Worm (Caenorhabditis elegans): ENCODE results near the gene apc-2.

apc-2 gene

ce11 chrIII:8100960-8101359, 20.5 kb downstream of the apc-2 start, which contains the start of gene plk-1:
Gene plk-1, plus strand, starts transcription at chrIII:8101348.
- TF ChIP-seq F10E7.11 (tag; optimal IDR thresholded peaks at IDR 0.05) = no peak
- TF ChIP-seq ztf-6 (GFP tag; IDR thresholded peaks at IDR 0.05) = no peak
- no peak for TF ChIP-seq hmg-20 (GFP tag; IDR thresholded peaks at IDR 0.05)
- no peak for TF ChIP-seq mel-28 (tag; optimal IDR thresholded peaks at IDR 0.05; ENCODE audit: borderline replicate concordance)
- peak; percentile 93 for TF ChIP-seq madf-8 (GFP tag; conservative IDR thresholded peaks at IDR 0.05)
- TF ChIP-seq attf-6 (GFP tag; IDR thresholded peaks at IDR 0.05) = no peak
- no peak for TF ChIP-seq repo-1 (tag; optimal IDR thresholded peaks at IDR 0.05)
- peak; percentile 80 for TF ChIP-seq lsl-1 (GFP tag; optimal IDR thresholded peaks at IDR 0.05)
- TF ChIP-seq Y79H2A.3 (GFP tag; conservative IDR thresholded peaks at IDR 0.05) = no peak
- TF ChIP-seq pbrm-1 (GFP tag; IDR thresholded peaks at IDR 0.05) = peak; percentile 65
- peak; percentile 94 for TF ChIP-seq ceh-91 (GFP tag; IDR thresholded peaks at IDR 0.05)
- TF ChIP-seq Y95B8A.8 (GFP tag; IDR thresholded peaks at IDR 0.05) = peak; percentile 55; the same call in 1 of the 2 replicates
- TF ChIP-seq lin-40 (tag; optimal IDR thresholded peaks at IDR 0.05) = no peak
- TF ChIP-seq gei-17 (GFP tag; optimal IDR thresholded peaks at IDR 0.05) = no peak
- peak; percentile 94 for TF ChIP-seq dpl-1 (GFP tag; optimal IDR thresholded peaks at IDR 0.05)
- peak; percentile 87 for TF ChIP-seq snpc-3.4 (tag; optimal IDR thresholded peaks at IDR 0.05)
- TF ChIP-seq attf-3 (GFP tag; conservative IDR thresholded peaks at IDR 0.05) = peak; percentile 54
- peak; percentile 29 for TF ChIP-seq snpc-4 (GFP tag; optimal IDR thresholded peaks at IDR 0.05)
- peak in 2 of 4 experiments; percentile 34 to 40 for TF ChIP-seq snpc-4 (tag; optimal IDR thresholded peaks at IDR 0.05)
- peak; percentile 86 for TF ChIP-seq lin-54 (GFP tag; optimal IDR thresholded peaks at IDR 0.05)
- TF ChIP-seq C17E4.6 (GFP tag; IDR thresholded peaks at IDR 0.05) = peak; percentile 69; the same call in 1 of the 2 replicates
- TF ChIP-seq mcd-1 (GFP tag; IDR thresholded peaks at IDR 0.05) = peak; percentile 54
- peak; percentile 88 for TF ChIP-seq tlf-1 (GFP tag; optimal IDR thresholded peaks at IDR 0.05)
- TF ChIP-seq nfya-2 (GFP tag; IDR thresholded peaks at IDR 0.05) = no peak
- TF ChIP-seq ceh-27 (GFP tag; optimal IDR thresholded peaks at IDR 0.05) = no peak
- TF ChIP-seq ceh-58 (GFP tag; IDR thresholded peaks at IDR 0.05) = no peak
- TF ChIP-seq ztf-22 (GFP tag; optimal IDR thresholded peaks at IDR 0.05) = no peak
- peak; percentile 52; the same call in 1 of the 2 replicates for TF ChIP-seq B0336.3 (GFP tag; IDR thresholded peaks at IDR 0.05)
- TF ChIP-seq cebp-2 (GFP tag; IDR thresholded peaks at IDR 0.05) = no peak
- peak; percentile 10 for TF ChIP-seq nhr-80 (tag; optimal IDR thresholded peaks at IDR 0.05)
- no peak for TF ChIP-seq madf-10 (tag; optimal IDR thresholded peaks at IDR 0.05)
- TF ChIP-seq ztf-28 (GFP tag; IDR thresholded peaks at IDR 0.05) = no peak
- peak; percentile 77 for TF ChIP-seq unc-130 (GFP tag; optimal IDR thresholded peaks at IDR 0.05)
- TF ChIP-seq ceh-100 (GFP tag; IDR thresholded peaks at IDR 0.05) = no peak
- TF ChIP-seq K11D2.4 (GFP tag; IDR thresholded peaks at IDR 0.05) = no peak
- no peak for TF ChIP-seq Y53F4B.3 (GFP tag; IDR thresholded peaks at IDR 0.05)
- no peak for TF ChIP-seq T26A5.8 (tag; optimal IDR thresholded peaks at IDR 0.05)
- peak; percentile 33 for TF ChIP-seq athp-1 (tag; optimal IDR thresholded peaks at IDR 0.05)
- TF ChIP-seq F57C9.4 (tag; optimal IDR thresholded peaks at IDR 0.05) = no peak
- no peak for TF ChIP-seq Y67H2A.10 (GFP tag; conservative IDR thresholded peaks at IDR 0.05)
- TF ChIP-seq hlh-26 (GFP tag; conservative IDR thresholded peaks at IDR 0.05) = no peak
- no peak for TF ChIP-seq mxl-1 (tag; optimal IDR thresholded peaks at IDR 0.05)
- TF ChIP-seq dox-1 (GFP tag; IDR thresholded peaks at IDR 0.05) = peak; percentile 85
- TF ChIP-seq lin-26 (GFP tag; IDR thresholded peaks at IDR 0.05) = no peak
- TF ChIP-seq let-526 (GFP tag; IDR thresholded peaks at IDR 0.05) = no peak
- peak; percentile 49 for TF ChIP-seq tbp1 (GFP tag; optimal IDR thresholded peaks at IDR 0.05)
- peak; percentile 95 for TF ChIP-seq F33H1.4 (GFP tag; IDR thresholded peaks at IDR 0.05)
- no peak for TF ChIP-seq sptf-2 (GFP tag; optimal IDR thresholded peaks at IDR 0.05)
- peak; percentile 24 for TF ChIP-seq snpc-1.1 (tag; optimal IDR thresholded peaks at IDR 0.05; ENCODE audit: insufficient read depth)
- TF ChIP-seq xnd-1 (tag; optimal IDR thresholded peaks at IDR 0.05) = peak; percentile 82
